Worm (Caenorhabditis elegans) whole organism, young adult: ENCODE data around the gene str-125.
A peak's percentile ranks its signal among the peaks of the same experiment; 100 is the strongest.

Experiments used
- K11D2.4 ChIP-seq: fragments of 200-800 bp; sonication (Bioruptor generic); IDR thresholded peaks from 2 replicates; pipeline ENCODE4 v1.3.6; 2022; ENCODE audit warnings: missing genetic modification reagents, missing genetic modification characterization, missing compliant biosample characterization
- fkh-3 ChIP-seq: sonication (generic microtip); optimal IDR thresholded peaks from 2 replicates; lab custom pipeline; 2016; ENCODE audit warnings: mild to moderate bottlenecking, missing genetic modification characterization, missing compliant biosample characterization
- hsf-1 ChIP-seq: fragments of 200-800 bp; sonication (Bioruptor generic); IDR thresholded peaks from 2 replicates; pipeline ENCODE4 v1.3.6; 2022; ENCODE audit warnings: missing genetic modification reagents, missing genetic modification characterization, missing compliant biosample characterization
- let-526 ChIP-seq: fragments of 200-800 bp; sonication (Bioruptor generic); IDR thresholded peaks from 2 replicates; pipeline ENCODE4 v1.3.6; 2022; ENCODE audit warnings: missing genetic modification reagents, missing genetic modification characterization, missing compliant biosample characterization
- snpc-4 ChIP-seq, 5 experiments: fragments of 150-350 bp in 1 of 5; sonication (generic microtip) in 4 of 5; optimal IDR thresholded peaks; 2 replicates each; lab custom pipeline; 2014 to 2018; ENCODE audit warnings: missing genetic modification characterization in 5 of 5, missing biosample characterization in 3 of 5, antibody characterized with exemption in 2 of 5, mild to moderate bottlenecking in 2 of 5, missing compliant biosample characterization in 2 of 5, missing genotype in 2 of 5, moderate library complexity in 2 of 5, missing genetic modification reagents in 1 of 5
- unc-62 ChIP-seq: fragments of 150-350 bp; optimal IDR thresholded peaks from 2 replicates; lab custom pipeline; 2014; ENCODE audit warnings: missing biosample characterization, missing genetic modification reagents, missing genetic modification characterization

DNA sequence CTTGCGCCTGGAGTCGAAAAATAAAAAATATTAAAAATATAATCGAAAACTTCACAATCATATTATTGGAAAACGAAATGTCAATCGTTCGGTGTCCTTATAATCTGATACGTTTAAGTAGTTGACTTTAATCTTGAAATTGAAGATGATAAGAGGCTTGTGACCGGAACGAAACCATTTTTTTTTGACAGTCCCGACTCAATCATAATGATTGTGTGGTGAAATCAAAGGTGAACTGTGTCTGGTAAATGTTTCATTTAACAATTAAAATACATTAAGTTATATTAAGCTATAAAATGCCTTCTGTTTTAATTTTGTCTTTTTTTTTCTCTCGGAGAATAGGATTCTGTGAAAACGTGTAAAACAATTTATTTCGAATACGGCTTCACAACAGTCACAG is 2.1 kb upstream of the str-125 start, which contains the start of gene T05E12.3:
- no peak for TF ChIP-seq unc-62 (GFP tag; lab: Kevin White, UChicago)
- TF ChIP-seq let-526 (GFP tag; lab: Robert Waterston, UW): no peak
- no peak for TF ChIP-seq fkh-3 (tag; lab: Kevin White, UChicago)
- no peak for TF ChIP-seq hsf-1 (GFP tag; lab: Robert Waterston, UW)
- TF ChIP-seq snpc-4 (GFP tag; optimal IDR thresholded peaks at IDR 0.05; lab: Kevin White, UChicago): no peak
- TF ChIP-seq snpc-4 (tag; optimal IDR thresholded peaks at IDR 0.05; lab: Kevin White, UChicago): peak in 1 of 4 experiments; percentile 50
- no peak for TF ChIP-seq K11D2.4 (GFP tag; lab: Robert Waterston, UW)
